Fruit fly (Drosophila melanogaster): Measurements from ENCODE around the gene tal-1A.

The tal-1A gene

DNA sequence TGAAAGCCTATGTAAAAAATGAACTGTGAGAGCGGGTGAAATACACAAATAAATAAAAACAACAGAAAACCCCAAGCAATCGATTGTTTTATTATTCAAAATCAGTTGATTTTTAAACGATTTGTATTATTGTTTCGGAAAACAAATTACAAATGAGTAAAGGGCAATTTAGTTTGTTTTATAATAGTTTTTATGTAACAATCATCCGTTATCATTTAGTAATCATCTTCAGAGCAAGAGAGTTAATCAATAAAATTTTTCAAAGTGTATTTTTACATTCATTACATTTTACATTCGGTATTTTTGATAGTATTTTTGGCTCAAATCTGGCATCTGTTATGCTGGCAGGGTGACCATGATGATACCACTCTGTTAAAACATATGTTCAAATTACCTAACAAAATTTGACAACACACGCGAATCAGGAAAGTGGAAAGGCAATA, 33.6 kb upstream of the tal-1A start, which contains the start of the genes CG42375 and CG9288 (continued):
- TF ChIP-seq jumu (GFP tag; optimal IDR thresholded peaks at IDR 0.05) (peak; percentile 56), Adf1 (GFP tag; IDR thresholded peaks at IDR 0.05) (no peak), cato (GFP tag; optimal IDR thresholded peaks at IDR 0.05; ENCODE audit: borderline replicate concordance) (no peak), E2f2 (GFP tag; IDR thresholded peaks at IDR 0.05) (peak; percentile 35; the same call in 1 of the 2 replicates), tgo (GFP tag; IDR thresholded peaks at IDR 0.05) (peak; percentile 75), danr (GFP tag; IDR thresholded peaks at IDR 0.05) (peak; percentile 40; the same call in 1 of the 2 replicates), dmrt99B (tag; optimal IDR thresholded peaks at IDR 0.05) (peak; percentile 83), Stat92E (GFP tag; optimal IDR thresholded peaks at IDR 0.05) (no peak), btn (GFP tag; optimal IDR thresholded peaks at IDR 0.05) (no peak), CG12769 (tag; optimal IDR thresholded peaks at IDR 0.05) (no peak), ewg (GFP tag; optimal IDR thresholded peaks at IDR 0.05) (no peak), CG13894 (tag; optimal IDR thresholded peaks at IDR 0.05) (no peak), CG31388 (GFP tag; optimal IDR thresholded peaks at IDR 0.05) (peak; percentile 56), CG18599 (GFP tag; optimal IDR thresholded peaks at IDR 0.05) (peak; percentile 78), CG17912 (GFP tag; optimal IDR thresholded peaks at IDR 0.05) (no peak), zen2 (GFP tag; IDR thresholded peaks at IDR 0.05; ENCODE audit: partially characterized antibody) (no peak), Hr51 (GFP tag; optimal IDR thresholded peaks at IDR 0.05) (no peak), CG6175 (GFP tag; IDR thresholded peaks at IDR 0.05) (no peak), sens-2 (GFP tag; IDR thresholded peaks at IDR 0.05) (no peak), CG10431 (GFP tag; optimal IDR thresholded peaks at IDR 0.05) (no peak), MBD-R2 (GFP tag; IDR thresholded peaks at IDR 0.05) (peak; percentile 51; the same call in 1 of the 2 replicates), ash1 (GFP tag; optimal IDR thresholded peaks at IDR 0.05) (no peak), Dek (tag; optimal IDR thresholded peaks at IDR 0.05) (peak; percentile 18), Drgx (GFP tag; IDR thresholded peaks at IDR 0.05) (peak; percentile 61; the same call in 1 of the 2 replicates), mld (GFP tag; IDR thresholded peaks at IDR 0.05; ENCODE audit: partially characterized antibody) (no peak), ind (GFP tag; optimal IDR thresholded peaks at IDR 0.05) (peak; percentile 63), CG13424 (tag; optimal IDR thresholded peaks at IDR 0.05) (peak; percentile 14), CG10654 (GFP tag; optimal IDR thresholded peaks at IDR 0.05) (peak; percentile 42), CG6689 (GFP tag; IDR thresholded peaks at IDR 0.05) (peak; percentile 70), hkb (optimal IDR thresholded peaks at IDR 0.05) (no peak), hkb (GFP tag; IDR thresholded peaks at IDR 0.05) (peak; percentile 81), Meics (GFP tag; optimal IDR thresholded peaks at IDR 0.05) (peak; percentile 65), dmrt11E (tag; optimal IDR thresholded peaks at IDR 0.05) (peak; percentile 35), zf30C (GFP tag; optimal IDR thresholded peaks at IDR 0.05) (peak; percentile 81), CG12391 (tag; optimal IDR thresholded peaks at IDR 0.05) (peak; percentile 43), dan (GFP tag; IDR thresholded peaks at IDR 0.05) (no peak), pfk (GFP tag; optimal IDR thresholded peaks at IDR 0.05) (no peak), cg (GFP tag; optimal IDR thresholded peaks at IDR 0.05) (no peak), Gsc (GFP tag; IDR thresholded peaks at IDR 0.05) (no peak), CG1602 (GFP tag; optimal IDR thresholded peaks at IDR 0.05) (peak; percentile 12), eyg (GFP tag; optimal IDR thresholded peaks at IDR 0.05) (peak; percentile 46), zen (tag; optimal IDR thresholded peaks at IDR 0.05) (peak; percentile 75), HHEX (GFP tag; optimal IDR thresholded peaks at IDR 0.05) (peak; percentile 72), CG10979 (tag; optimal IDR thresholded peaks at IDR 0.05) (peak; percentile 85), CG10462 (GFP tag; optimal IDR thresholded peaks at IDR 0.05) (no peak), CG15011 (GFP tag; optimal IDR thresholded peaks at IDR 0.05) (peak; percentile 47), Hr39 (optimal IDR thresholded peaks at IDR 0.05) (no peak), CG9876 (GFP tag; optimal IDR thresholded peaks at IDR 0.05) (no peak), gt (GFP tag; IDR thresholded peaks at IDR 0.05) (no peak), CG14441 (GFP tag; IDR thresholded peaks at IDR 0.05) (peak; percentile 70), corto (GFP tag; optimal IDR thresholded peaks at IDR 0.05) (no peak)

Measured in whole organism, embryonic.